Fruit fly (Drosophila melanogaster): ENCODE measurements around the gene Vps29.

Gene Vps29

DNA sequence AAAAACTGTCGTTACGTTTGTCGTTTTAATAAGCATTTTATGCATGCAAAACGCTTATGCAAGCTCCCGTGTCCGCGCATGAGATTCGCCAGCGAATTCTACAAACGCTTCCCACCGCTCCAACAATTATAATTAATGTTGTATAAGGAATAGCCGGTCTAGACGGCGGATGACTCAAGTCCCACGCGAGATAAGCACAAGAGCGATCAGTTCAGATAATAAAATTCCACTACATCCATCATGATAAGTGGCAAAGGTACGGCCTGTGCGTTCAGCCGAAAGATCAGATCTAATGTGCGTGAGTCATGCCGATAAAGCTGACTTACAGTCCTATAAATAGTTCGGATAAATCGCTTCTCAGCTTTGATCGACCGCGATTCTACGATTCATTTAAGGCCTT is 24.0 kb upstream of the Vps29 start:
- no peak for TF ChIP-seq CG17801 (GFP tag; optimal IDR thresholded peaks at IDR 0.05; ENCODE audit: partially characterized antibody)

DNA sequence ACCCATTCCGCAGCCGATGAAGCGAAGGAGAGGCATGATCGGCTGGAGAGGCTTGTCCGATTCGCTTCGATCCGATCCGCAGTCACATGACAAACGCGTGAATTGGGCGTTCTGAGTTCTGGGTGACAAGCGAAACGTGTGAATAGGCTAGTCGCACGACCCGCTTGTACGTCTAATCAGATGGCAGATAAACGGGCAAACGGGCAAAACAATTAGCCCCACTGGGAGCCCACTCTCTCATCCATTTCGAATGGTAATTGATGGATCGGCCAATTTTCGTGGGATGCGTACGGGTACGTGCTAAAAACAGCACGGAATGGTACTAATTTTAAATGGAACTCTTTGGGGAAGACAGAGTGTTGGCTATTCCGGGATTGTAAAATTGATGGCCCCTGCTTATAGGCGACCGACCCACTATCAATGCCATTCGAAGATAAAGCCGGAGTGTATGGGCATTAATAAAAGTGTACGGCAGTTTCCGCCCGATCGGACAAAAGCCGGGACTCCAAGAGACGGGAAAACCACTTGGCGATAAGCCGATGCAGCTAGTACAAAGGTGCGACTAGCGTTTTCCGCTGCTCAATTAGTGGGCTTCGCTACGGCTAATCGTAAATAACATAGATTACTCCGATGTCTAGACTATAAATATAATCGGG is 23.0 kb upstream of the Vps29 start:
- TF ChIP-seq CG17801 (GFP tag; optimal IDR thresholded peaks at IDR 0.05; ENCODE audit: partially characterized antibody): no peak

DNA sequence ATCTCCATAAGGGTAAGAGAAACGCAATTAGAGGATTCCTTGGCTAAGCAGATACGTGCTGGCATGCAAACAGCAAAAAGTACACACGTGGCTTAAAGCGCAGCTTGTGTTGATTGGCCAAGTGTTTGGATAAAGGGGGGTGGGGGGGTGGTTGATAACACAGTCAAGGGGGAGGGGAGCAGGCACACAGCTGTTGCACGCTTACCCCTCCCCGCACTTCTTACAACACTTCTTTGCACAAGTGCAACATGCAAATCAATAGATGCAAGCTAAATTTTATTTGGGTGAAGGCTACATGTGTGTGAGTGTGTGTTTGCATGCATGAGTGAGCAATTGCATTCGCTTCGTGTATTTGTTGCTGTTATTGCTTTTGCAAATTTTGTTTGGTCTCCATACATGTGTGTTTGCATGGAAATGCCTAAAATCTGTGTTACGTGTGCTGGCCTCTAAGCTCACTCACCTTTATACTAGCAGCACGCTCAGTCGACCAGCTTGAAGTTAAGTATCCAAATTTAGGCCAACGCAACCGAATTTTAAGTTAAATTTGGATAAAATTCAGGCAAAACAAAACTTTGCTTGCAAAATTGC is 22.1 kb upstream of the Vps29 start:
- no peak for TF ChIP-seq CG17801 (GFP tag; optimal IDR thresholded peaks at IDR 0.05; ENCODE audit: partially characterized antibody)

DNA sequence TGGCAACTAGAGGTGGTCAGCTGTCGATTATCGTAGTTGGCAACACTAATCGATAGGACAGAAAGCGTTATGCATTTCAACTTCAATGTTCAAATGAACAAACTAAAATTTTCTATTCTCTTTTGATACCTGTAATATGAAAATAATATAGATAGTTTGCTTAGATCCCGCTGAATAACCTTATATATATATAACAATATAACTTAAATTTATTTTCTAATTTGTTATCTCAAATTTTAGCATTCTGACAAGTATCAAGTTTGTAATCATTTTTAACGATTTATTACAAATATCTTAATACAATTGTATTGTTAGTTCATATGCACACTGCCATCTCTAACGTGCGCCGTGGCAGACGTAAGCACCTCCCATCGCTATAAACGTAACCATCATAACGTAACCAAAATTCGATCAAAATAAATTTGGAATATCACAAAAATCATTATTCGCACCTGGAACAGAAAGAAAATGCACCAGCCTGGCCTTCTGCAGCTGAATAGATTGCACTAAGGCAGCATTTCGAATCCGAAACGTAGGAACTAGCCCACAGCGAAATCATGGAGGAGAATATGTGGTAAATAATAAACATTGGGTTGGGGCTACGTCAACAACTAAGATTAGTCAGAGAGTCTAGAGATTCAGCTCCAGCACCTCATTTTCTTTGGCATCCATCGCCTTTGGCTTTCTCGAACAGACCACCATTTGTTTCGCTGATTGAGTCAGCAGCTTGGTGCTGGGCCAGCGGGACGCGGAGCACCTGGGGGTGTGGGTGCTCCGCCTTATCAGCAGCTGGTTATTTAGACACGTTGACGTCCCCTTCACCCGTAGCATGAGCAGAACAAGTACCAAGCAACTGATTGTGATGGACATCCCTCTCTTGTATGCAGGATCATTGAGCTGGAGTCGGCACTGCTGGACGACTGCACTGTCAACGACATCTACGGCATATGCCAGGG is 21.4 kb upstream of the Vps29 start, which contains the start of the genes Pino and TBC1D23:
Gene Pino, minus strand, starts transcription at position 22 of the 956 bp plus-strand sequence.
Gene TBC1D23, plus strand, starts transcription at position 385 of the 956 bp plus-strand sequence.
- TF ChIP-seq CG17801 (GFP tag; optimal IDR thresholded peaks at IDR 0.05; ENCODE audit: partially characterized antibody): peak; percentile 67

DNA sequence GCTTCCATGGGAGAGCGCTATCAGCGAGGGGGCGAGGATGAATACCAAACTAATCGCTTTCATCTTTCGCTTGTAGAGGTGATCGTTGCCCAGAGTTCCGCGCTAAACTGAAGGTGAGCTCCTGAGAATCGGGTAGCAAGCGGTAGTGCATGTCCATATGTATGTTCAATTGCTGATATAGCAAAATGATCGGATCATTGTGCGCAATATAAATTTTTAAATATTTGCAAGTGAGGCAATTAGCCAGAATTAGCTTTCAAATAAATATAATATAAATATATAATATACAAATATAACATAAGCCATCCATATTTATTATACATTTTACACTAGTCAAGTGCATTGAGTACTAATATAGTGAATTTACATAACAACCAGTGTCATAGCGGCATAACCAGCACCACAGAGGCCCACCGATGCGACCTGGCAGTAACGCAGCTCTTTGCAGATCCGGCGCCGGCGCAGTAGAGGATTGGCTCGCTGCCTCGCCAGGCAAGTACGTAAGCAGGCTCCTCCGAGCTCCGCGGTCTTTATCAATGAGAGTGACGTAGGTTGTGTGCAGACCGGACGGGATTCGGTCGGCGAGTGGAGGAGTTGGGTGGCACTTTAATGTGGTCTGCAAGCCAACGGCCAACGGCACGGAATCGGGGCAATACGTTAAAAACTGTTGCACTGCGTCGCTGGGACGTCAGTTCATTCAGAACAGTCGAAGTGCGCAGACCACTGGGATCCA is 16.4 kb upstream of the Vps29 start, which contains the start of the genes Iris and CG4577:
Gene Iris, minus strand, starts transcription at position 88 of the 733 bp plus-strand sequence.
Gene CG4577, plus strand, starts transcription at position 683 of the 733 bp plus-strand sequence.
- no peak for TF ChIP-seq CG17801 (GFP tag; optimal IDR thresholded peaks at IDR 0.05; ENCODE audit: partially characterized antibody)

DNA sequence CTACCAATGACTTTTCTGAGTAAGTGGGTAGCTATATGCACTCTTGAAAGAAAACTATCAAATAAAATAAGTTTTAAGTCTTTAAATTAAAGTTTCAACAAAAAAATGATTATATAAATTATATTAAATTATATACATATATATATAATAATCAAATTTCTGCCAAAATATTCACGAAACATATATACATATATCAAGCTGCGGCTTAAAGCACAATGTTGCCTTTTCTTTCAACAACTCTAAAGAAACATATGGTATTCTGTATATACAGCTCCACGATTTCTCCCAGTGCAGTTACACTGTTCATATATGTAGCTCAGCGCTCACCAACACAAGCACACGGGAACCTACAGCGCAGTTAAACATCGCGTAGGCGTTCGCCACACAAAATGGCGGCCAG is 15.1 kb upstream of the Vps29 start:
- no peak for TF ChIP-seq CG17801 (GFP tag; optimal IDR thresholded peaks at IDR 0.05; ENCODE audit: partially characterized antibody)

DNA sequence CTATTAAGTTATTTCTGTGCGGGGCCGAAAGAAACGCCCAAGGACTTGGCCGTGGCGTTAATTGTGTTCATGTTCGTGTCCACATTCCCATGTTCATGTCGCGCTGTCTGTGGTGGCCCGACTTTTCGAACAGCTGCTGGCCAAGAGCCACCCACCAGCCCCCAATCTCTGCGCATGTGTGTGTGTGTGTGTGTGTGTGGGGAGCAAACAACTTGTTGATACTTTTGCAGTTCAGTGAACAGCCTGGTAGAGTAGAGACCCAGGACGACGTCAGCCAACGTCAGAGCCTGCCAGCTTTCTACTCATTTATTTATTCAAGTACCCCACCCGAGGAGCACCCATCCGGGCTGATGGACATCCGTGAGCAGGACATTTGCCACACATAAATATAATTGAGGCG is 13.6 kb upstream of the Vps29 start:
- no peak for TF ChIP-seq CG17801 (GFP tag; optimal IDR thresholded peaks at IDR 0.05; ENCODE audit: partially characterized antibody)

DNA sequence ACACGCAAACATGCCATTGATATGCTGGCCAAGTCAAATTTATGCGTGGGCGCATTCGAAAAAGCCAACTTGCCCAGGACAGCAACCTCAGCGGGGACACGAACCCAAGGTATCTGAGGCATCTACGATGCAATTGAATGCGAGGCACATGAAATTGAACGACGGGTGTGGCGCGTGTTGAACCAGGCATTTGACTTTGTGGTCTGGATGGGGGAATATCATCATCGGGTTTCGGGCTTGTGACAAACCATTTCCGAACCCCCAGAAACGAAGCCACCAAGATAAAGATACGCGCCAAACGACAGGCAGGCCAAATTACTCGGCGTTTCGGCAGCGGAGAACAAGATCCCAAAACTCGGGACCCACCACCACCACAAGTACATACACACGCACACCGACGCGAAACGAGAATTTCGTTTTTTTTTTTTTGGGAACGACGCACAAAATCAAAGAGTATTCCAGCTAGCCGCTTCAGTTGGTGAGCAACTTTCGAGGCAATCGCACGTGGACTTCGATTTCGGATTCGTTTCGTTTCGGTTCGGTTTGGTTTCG is 7.8 kb upstream of the Vps29 start, which contains the start of gene MFS3:
Gene MFS3, plus strand, starts transcription at position 472 of the 552 bp plus-strand sequence.
- no peak for TF ChIP-seq CG17801 (GFP tag; optimal IDR thresholded peaks at IDR 0.05; ENCODE audit: partially characterized antibody)

DNA sequence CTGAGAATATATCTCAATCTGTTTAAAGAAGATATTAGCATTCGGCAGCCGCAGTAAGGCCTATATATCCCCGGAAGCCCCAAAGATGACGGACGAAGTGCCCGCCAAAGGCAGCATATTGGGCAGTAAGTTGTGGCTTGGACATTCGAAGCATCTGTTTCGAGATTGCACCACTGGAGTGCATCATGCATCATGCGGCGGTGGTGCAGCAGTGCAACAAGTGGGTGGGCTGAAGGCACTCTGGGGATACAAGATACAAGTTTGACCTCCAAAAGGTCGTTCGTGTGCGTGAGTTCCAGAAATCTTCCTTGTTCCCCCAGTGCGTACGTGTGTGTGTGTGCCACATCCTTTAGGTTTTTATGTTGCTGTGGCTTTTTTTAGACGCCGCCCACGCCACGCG is 7.3 kb upstream of the Vps29 start:
- no peak for TF ChIP-seq CG17801 (GFP tag; optimal IDR thresholded peaks at IDR 0.05; ENCODE audit: partially characterized antibody)

DNA sequence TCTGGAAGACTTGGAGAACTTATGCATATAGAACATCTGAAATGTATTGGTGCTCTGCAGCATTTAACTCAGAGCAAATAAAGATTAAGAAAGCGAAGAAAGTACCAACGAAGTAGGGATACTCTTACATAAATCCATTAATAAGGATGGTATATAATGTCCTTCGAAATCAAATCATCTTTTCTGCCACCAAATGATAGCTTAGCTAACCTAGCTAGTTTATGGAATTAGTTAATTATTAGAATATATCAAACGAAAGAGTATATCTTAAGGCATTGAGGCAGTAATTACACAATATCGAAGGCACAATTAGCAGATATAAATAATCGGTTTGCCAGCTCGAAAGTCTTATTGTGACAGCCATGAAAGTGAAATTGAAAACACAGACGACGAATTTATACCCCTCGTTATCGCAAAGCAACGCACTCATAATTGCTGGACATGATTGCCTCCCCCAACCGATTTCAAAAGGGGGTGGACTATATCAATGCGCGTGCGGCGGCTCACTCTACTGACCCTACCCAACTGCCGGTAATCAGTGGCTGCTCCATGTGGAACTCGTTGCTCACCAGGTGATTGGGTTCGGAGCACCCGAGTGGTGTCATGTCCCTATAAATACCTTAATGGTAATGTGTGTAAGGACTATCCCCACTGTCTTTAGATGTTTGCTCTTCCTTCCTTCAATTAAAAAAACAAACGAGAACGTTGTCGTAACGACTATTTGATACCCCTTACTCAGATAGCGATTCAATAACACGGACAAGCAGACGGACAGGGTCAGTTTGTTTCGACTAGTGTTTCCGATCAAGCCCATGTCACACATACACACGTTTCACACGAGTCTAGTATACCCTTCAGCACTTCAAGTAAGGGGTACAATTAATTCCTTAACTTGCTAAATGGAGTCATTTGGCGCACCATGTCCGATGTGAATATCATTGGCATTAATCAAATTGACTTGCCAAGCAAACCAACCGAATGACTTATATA is 5.9 kb upstream of the Vps29 start:
- no peak for TF ChIP-seq CG17801 (GFP tag; optimal IDR thresholded peaks at IDR 0.05; ENCODE audit: partially characterized antibody)

DNA sequence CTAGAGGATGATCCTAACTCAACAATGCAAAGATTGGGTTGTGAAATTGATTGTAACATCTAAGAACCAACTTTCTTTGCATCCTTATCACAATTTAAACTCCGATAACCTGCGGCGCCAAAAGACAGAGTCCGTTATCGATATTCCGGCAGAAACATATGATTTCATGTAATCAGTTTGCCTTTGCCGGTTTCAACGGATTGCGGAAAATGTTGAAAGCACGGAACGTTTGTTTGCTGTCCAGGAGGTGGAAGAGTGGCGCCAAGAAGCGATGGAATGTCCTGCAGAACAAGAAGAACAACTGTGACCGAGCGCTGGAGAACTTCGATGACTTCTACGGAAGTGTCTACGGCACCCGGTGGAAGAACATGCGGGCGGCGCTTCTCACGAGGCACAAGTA is 2.9 kb upstream of the Vps29 start:
- no peak for TF ChIP-seq CG17801 (GFP tag; optimal IDR thresholded peaks at IDR 0.05; ENCODE audit: partially characterized antibody)

DNA sequence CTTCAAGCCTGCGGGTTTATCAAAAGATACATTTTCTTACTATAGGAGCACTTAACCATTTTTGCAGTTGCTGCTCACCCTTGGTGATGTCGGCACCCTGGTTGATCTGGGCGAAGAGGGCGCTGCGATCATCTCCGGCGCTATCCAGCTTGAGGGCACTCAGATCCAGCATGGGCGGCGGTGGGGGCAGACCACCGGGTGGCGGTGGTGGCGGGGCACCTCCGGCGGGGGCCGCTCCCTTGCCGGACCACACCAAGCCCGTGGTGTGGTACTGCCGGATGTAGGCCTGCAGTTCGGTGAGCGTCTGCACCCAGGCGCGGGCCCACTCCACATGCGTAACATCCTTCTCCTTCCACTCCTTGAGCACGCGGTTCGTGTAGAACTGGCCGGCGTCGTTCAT is 2.1 kb downstream of the Vps29 start:
- no peak for TF ChIP-seq CG17801 (GFP tag; optimal IDR thresholded peaks at IDR 0.05; ENCODE audit: partially characterized antibody)

DNA sequence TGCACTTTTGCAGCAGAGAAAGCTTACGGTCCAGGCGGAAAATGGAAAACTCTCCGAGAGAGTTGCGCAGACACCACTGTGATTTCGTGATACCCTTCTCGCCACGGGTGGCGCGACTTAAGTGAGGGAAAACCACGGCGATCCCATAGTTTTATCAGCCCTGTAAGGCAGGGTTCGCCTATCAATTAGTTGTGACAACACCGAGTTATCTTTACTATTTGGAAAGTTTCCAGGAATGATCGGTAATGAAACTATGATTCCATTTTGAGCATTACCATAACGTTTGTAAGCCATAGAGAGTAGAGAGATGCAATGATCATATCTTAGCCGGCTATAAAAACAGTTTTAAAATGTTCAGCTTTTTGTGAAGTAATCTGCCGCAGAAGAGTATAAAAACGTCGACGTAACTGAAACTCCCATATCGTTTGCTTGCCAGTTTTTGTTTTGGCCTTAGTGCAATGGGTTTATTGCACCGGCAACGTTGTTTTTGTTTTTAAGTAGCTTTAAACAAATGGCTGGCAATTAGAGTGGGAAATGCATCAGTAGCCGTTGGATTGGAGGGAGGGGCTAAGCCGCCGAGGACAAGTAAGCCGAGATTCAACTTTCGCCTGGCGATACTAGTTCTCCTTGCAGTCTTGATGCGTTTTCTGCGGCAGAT is 6.2 kb downstream of the Vps29 start:
- TF ChIP-seq CG17801 (GFP tag; optimal IDR thresholded peaks at IDR 0.05; ENCODE audit: partially characterized antibody): no peak
